Worm (Caenorhabditis elegans) whole organism, L1 larva: Measurements from ENCODE around the gene rhi-1.

ENCODE experiments used
- egl-13 ChIP-seq: sonication (generic microtip); optimal IDR thresholded peaks from 2 replicates; lab custom pipeline; 2016; ENCODE audit warnings: missing genotype, missing genetic modification reagents, missing genetic modification characterization, missing compliant biosample characterization
- hpl-2 ChIP-seq: fragments of 150-350 bp; optimal IDR thresholded peaks from 2 replicates; lab custom pipeline; 2014; ENCODE audit warnings: missing biosample characterization, missing genetic modification reagents, missing genetic modification characterization
- mab-9 ChIP-seq: fragments of 200-800 bp; sonication (Bioruptor generic); IDR thresholded peaks from 2 replicates; pipeline ENCODE4 v1.3.6; 2022; ENCODE audit warnings: missing genetic modification reagents, missing genetic modification characterization, missing compliant biosample characterization
- nhr-76 ChIP-seq: sonication (generic microtip); optimal IDR thresholded peaks from 2 replicates; lab custom pipeline; 2017; ENCODE audit warnings: missing biosample characterization, missing genetic modification characterization
- nhr-90 ChIP-seq: sonication (generic microtip); optimal IDR thresholded peaks from 2 replicates; lab custom pipeline; 2016; ENCODE audit warnings: mild to moderate bottlenecking, missing genetic modification characterization, missing compliant biosample characterization; ENCODE audit not compliant: poor library complexity

ce11 chrX:4553491-4553890, 45.2 kb downstream of the rhi-1 start:
- TF ChIP-seq nhr-76 (tag; lab: Kevin White, UChicago), result no peak
- no peak for TF ChIP-seq nhr-90
- TF ChIP-seq hpl-2 (GFP tag; lab: Kevin White, UChicago), result no peak
- TF ChIP-seq mab-9 (GFP tag; lab: Robert Waterston, UW), result no peak
- no peak for TF ChIP-seq egl-13
